Fruit fly (Drosophila melanogaster) whole organism, pupa: ENCODE measurements around the gene Nadsyn.

ENCODE experiments used
- CG13204 ChIP-seq: fragments of 200-800 bp; sonication (Bioruptor generic); optimal IDR thresholded peaks from 2 replicates; lab custom pipeline; 2018; ENCODE audit warnings: missing biosample characterization, mild to moderate bottlenecking, missing genetic modification characterization, moderate library complexity
- CG34367 ChIP-seq: fragments of 200-800 bp; sonication (Bioruptor generic); optimal IDR thresholded peaks from 2 replicates; lab custom pipeline; 2018; ENCODE audit warnings: missing biosample characterization, mild to moderate bottlenecking, missing genetic modification characterization
- CG8159 ChIP-seq: fragments of 200-800 bp; sonication (Bioruptor generic); optimal IDR thresholded peaks from 3 replicates; lab custom pipeline; 2018; ENCODE audit warnings: missing biosample characterization, mild to moderate bottlenecking, missing genetic modification characterization, moderate library complexity
- CG8301 ChIP-seq: fragments of 200-800 bp; sonication (Bioruptor generic); optimal IDR thresholded peaks from 2 replicates; lab custom pipeline; 2018; ENCODE audit warnings: missing biosample characterization, mild to moderate bottlenecking, missing genetic modification characterization
- Pif1B ChIP-seq: fragments of 200-800 bp; sonication (Bioruptor generic); optimal IDR thresholded peaks from 3 replicates; lab custom pipeline; 2016; ENCODE audit warnings: missing biosample characterization, missing genetic modification characterization
- rn ChIP-seq: fragments of 200-800 bp; sonication (Bioruptor generic); IDR thresholded peaks from 2 replicates; pipeline ENCODE4 v1.3.6; 2022; ENCODE audit warnings: missing biosample characterization, missing genetic modification characterization

- TF ChIP-seq CG13204 (GFP tag; lab: Kevin White, UChicago) (no peak), CG8301 (no peak), CG34367 (tag; lab: Kevin White, UChicago) (no peak), CG8159 (tag; lab: Kevin White, UChicago) (no peak), rn (GFP tag; lab: Robert Waterston, UW) (no peak), Pif1B (GFP tag; lab: Kevin White, UChicago) (no peak)
Measured at dm6 chrX:13677970-13678490, 40.1 kb downstream of the Nadsyn start.
